Fruit fly (Drosophila melanogaster) whole organism, embryonic: Measurements from ENCODE around the gene CG9263.

Experiments used
- Abd-B ChIP-seq: fragments of 200-800 bp; sonication (Bioruptor generic); optimal IDR thresholded peaks from 2 replicates; lab custom pipeline; 2018; ENCODE audit warnings: missing biosample characterization, mild to moderate bottlenecking, missing genetic modification characterization, moderate library complexity
- Ada2b ChIP-seq: fragments of 200-800 bp; sonication (Bioruptor generic); IDR thresholded peaks from 2 replicates; pipeline ENCODE4 v1.3.6; 2022; ENCODE audit warnings: missing biosample characterization, missing genetic modification characterization
- CG11695 ChIP-seq: fragments of 200-800 bp; sonication (Bioruptor generic); IDR thresholded peaks from 3 replicates; pipeline ENCODE4 v1.3.6; 2022; ENCODE audit warnings: missing biosample characterization, missing genetic modification characterization
- CG12071 ChIP-seq: fragments of 200-800 bp; sonication (Bioruptor generic); optimal IDR thresholded peaks from 3 replicates; lab custom pipeline; 2018; ENCODE audit warnings: missing biosample characterization, mild to moderate bottlenecking, missing genetic modification characterization
- CG12104 ChIP-seq: fragments of 200-800 bp; sonication (Bioruptor generic); optimal IDR thresholded peaks from 3 replicates; lab custom pipeline; 2016; ENCODE audit warnings: missing biosample characterization, missing genetic modification characterization
- CG12744 ChIP-seq: fragments of 200-800 bp; sonication (Bioruptor generic); optimal IDR thresholded peaks from 2 replicates; lab custom pipeline; 2016; ENCODE audit warnings: missing biosample characterization, missing genetic modification characterization
- CG12942 ChIP-seq: fragments of 200-800 bp; sonication (Bioruptor generic); optimal IDR thresholded peaks from 3 replicates; lab custom pipeline; 2016; ENCODE audit warnings: missing biosample characterization, missing genetic modification characterization
- CG13123 ChIP-seq: fragments of 200-800 bp; sonication (Bioruptor generic); optimal IDR thresholded peaks from 2 replicates; lab custom pipeline; 2016; ENCODE audit warnings: missing biosample characterization, missing genetic modification characterization
- CG13296 ChIP-seq: fragments of 200-800 bp; sonication (Bioruptor generic); optimal IDR thresholded peaks from 3 replicates; lab custom pipeline; 2018; ENCODE audit warnings: missing biosample characterization, mild to moderate bottlenecking, missing genetic modification characterization
- CG15269 ChIP-seq: fragments of 200-800 bp; sonication (Bioruptor generic); optimal IDR thresholded peaks from 2 replicates; lab custom pipeline; 2018; ENCODE audit warnings: missing biosample characterization, mild to moderate bottlenecking, missing genetic modification characterization, moderate library complexity
- CG15696 ChIP-seq: fragments of 200-800 bp; sonication (Bioruptor generic); optimal IDR thresholded peaks from 2 replicates; lab custom pipeline; 2019; ENCODE audit warnings: missing biosample characterization, mild to moderate bottlenecking, missing genetic modification characterization, moderate library complexity
- CG1792 ChIP-seq: fragments of 200-800 bp; sonication (Bioruptor generic); optimal IDR thresholded peaks from 2 replicates; lab custom pipeline; 2016; ENCODE audit warnings: missing biosample characterization, missing genetic modification characterization
- CG3726 ChIP-seq: fragments of 200-800 bp; sonication (Bioruptor generic); IDR thresholded peaks from 3 replicates; pipeline ENCODE4, ENCODE4 v1.3.6; 2022; ENCODE audit warnings: missing biosample characterization, missing genetic modification characterization
- CG42726 ChIP-seq: fragments of 200-800 bp; sonication (Bioruptor generic); IDR thresholded peaks from 2 replicates; pipeline ENCODE4 v1.3.6; 2022; ENCODE audit warnings: missing biosample characterization, missing genetic modification characterization; ENCODE audit not compliant: partially characterized antibody
- CG4617 ChIP-seq: fragments of 200-800 bp; sonication (Bioruptor generic); optimal IDR thresholded peaks from 3 replicates; lab custom pipeline; 2016; ENCODE audit warnings: missing biosample characterization, missing genetic modification characterization, borderline replicate concordance
- CG6791 ChIP-seq: fragments of 200-800 bp; sonication (Bioruptor generic); IDR thresholded peaks from 3 replicates; pipeline ENCODE4 v1.3.6; 2022; ENCODE audit warnings: missing biosample characterization, missing genetic modification characterization; ENCODE audit not compliant: partially characterized antibody
- CG7372 ChIP-seq: fragments of 200-800 bp; sonication (Bioruptor generic); IDR thresholded peaks from 2 replicates; pipeline ENCODE4 v1.3.6; 2022; ENCODE audit warnings: missing biosample characterization, missing genetic modification characterization
- CG7556 ChIP-seq: fragments of 200-800 bp; sonication (Bioruptor generic); optimal IDR thresholded peaks from 2 replicates; lab custom pipeline; 2017; ENCODE audit warnings: missing biosample characterization, mild to moderate bottlenecking, missing genetic modification characterization
- CG7928 ChIP-seq: fragments of 200-800 bp; sonication (Bioruptor generic); optimal IDR thresholded peaks from 2 replicates; lab custom pipeline; 2017; ENCODE audit warnings: missing biosample characterization, mild to moderate bottlenecking, missing genetic modification characterization
- CG8478 ChIP-seq: fragments of >200 bp; optimal IDR thresholded peaks from 2 replicates; lab custom pipeline; 2018
- Camta ChIP-seq: fragments of 200-800 bp; sonication (Bioruptor generic); optimal IDR thresholded peaks from 2 replicates; lab custom pipeline; 2016; ENCODE audit warnings: missing biosample characterization, missing genetic modification characterization
- Dp ChIP-seq: fragments of 200-800 bp; sonication (Bioruptor generic); optimal IDR thresholded peaks from 2 replicates; lab custom pipeline; 2018; ENCODE audit warnings: missing biosample characterization, mild to moderate bottlenecking, missing genetic modification characterization, moderate library complexity
- H15 ChIP-seq: fragments of 200-800 bp; sonication (Bioruptor generic); IDR thresholded peaks from 3 replicates; pipeline ENCODE4 v1.3.6; 2022; ENCODE audit warnings: missing biosample characterization, missing genetic modification characterization
- HLH54F ChIP-seq: fragments of 200-800 bp; sonication (Bioruptor generic); optimal IDR thresholded peaks from 3 replicates; lab custom pipeline; 2016; ENCODE audit warnings: missing biosample characterization, missing genetic modification characterization
- MTF-1 ChIP-seq: fragments of 200-800 bp; sonication (Bioruptor generic); optimal IDR thresholded peaks from 2 replicates; lab custom pipeline; 2018; ENCODE audit warnings: missing biosample characterization, mild to moderate bottlenecking, missing genetic modification characterization, borderline replicate concordance
- NC2α ChIP-seq: fragments of 200-800 bp; sonication (Bioruptor generic); optimal IDR thresholded peaks from 2 replicates; lab custom pipeline; 2016; ENCODE audit warnings: missing biosample characterization, missing genetic modification characterization
- Opbp ChIP-seq: fragments of 200-800 bp; sonication (Bioruptor generic); IDR thresholded peaks from 3 replicates; pipeline ENCODE4 v1.3.6; 2022; ENCODE audit warnings: missing biosample characterization, missing genetic modification characterization; ENCODE audit not compliant: partially characterized antibody
- Rx ChIP-seq: fragments of 200-800 bp; sonication (Bioruptor generic); IDR thresholded peaks from 2 replicates; pipeline ENCODE4 v1.3.6; 2022; ENCODE audit warnings: missing biosample characterization, missing genetic modification characterization
- Sry-δ ChIP-seq: fragments of 200-800 bp; sonication (Bioruptor generic); optimal IDR thresholded peaks from 2 replicates; lab custom pipeline; 2016; ENCODE audit warnings: missing biosample characterization, missing genetic modification characterization
- Ssrp ChIP-seq: fragments of 200-800 bp; sonication (Bioruptor generic); optimal IDR thresholded peaks from 2 replicates; lab custom pipeline; 2018; ENCODE audit warnings: missing biosample characterization, mild to moderate bottlenecking, missing genetic modification characterization, moderate library complexity
- amos ChIP-seq: fragments of 200-800 bp; sonication (Bioruptor generic); IDR thresholded peaks from 2 replicates; pipeline ENCODE4 v1.3.6; 2022; ENCODE audit warnings: missing biosample characterization, missing genetic modification characterization; ENCODE audit not compliant: partially characterized antibody
- cad ChIP-seq: fragments of >200 bp; optimal IDR thresholded peaks from 2 replicates; lab custom pipeline; 2017; ENCODE audit warnings: missing biosample characterization, missing genetic modification characterization
- cato ChIP-seq: fragments of 200-800 bp; sonication (Bioruptor generic); optimal IDR thresholded peaks from 2 replicates; lab custom pipeline; 2016; ENCODE audit warnings: missing biosample characterization, missing genetic modification characterization, borderline replicate concordance
- danr ChIP-seq: fragments of 200-800 bp; sonication (Bioruptor generic); IDR thresholded peaks from 2 replicates; pipeline ENCODE4 v1.3.6; 2022; ENCODE audit warnings: missing biosample characterization, missing genetic modification characterization
- disco-r ChIP-seq: fragments of 200-800 bp; sonication (Bioruptor generic); optimal IDR thresholded peaks from 2 replicates; lab custom pipeline; 2016; ENCODE audit warnings: missing biosample characterization, missing genetic modification characterization
- eve ChIP-seq, 2 experiments: fragments of >200 bp; optimal IDR thresholded peaks; 2 replicates each; lab custom pipeline; 2017; ENCODE audit warnings: missing biosample characterization in 2 of 2, missing genetic modification characterization in 2 of 2
- fd3F ChIP-seq: fragments of 200-800 bp; sonication (Bioruptor generic); optimal IDR thresholded peaks from 2 replicates; lab custom pipeline; 2018; ENCODE audit warnings: missing biosample characterization, mild to moderate bottlenecking, missing genetic modification characterization, moderate library complexity
- fru ChIP-seq: fragments of >200 bp; optimal IDR thresholded peaks from 2 replicates; lab custom pipeline; 2017
- gem ChIP-seq: fragments of 200-800 bp; sonication (Bioruptor generic); optimal IDR thresholded peaks from 2 replicates; lab custom pipeline; 2019; ENCODE audit warnings: missing biosample characterization, mild to moderate bottlenecking, missing genetic modification characterization, moderate library complexity
- ham ChIP-seq: fragments of 200-800 bp; sonication (Bioruptor generic); IDR thresholded peaks from 2 replicates; pipeline ENCODE4 v1.3.6; 2022; ENCODE audit warnings: missing biosample characterization, missing genetic modification characterization
- hbn ChIP-seq: fragments of 200-800 bp; sonication (Bioruptor generic); IDR thresholded peaks from 2 replicates; pipeline ENCODE4 v1.3.6; 2022; ENCODE audit warnings: missing biosample characterization, missing genetic modification characterization; ENCODE audit not compliant: partially characterized antibody
- inv ChIP-seq: fragments of 200-800 bp; sonication (Bioruptor generic); IDR thresholded peaks from 2 replicates; pipeline ENCODE4 v1.3.6; 2022; ENCODE audit warnings: missing biosample characterization, missing genetic modification characterization; ENCODE audit not compliant: partially characterized antibody
- mld ChIP-seq: fragments of 200-800 bp; sonication (Bioruptor generic); IDR thresholded peaks from 3 replicates; pipeline ENCODE4 v1.3.6; 2022; ENCODE audit warnings: missing biosample characterization, missing genetic modification characterization; ENCODE audit not compliant: partially characterized antibody
- nerfin-2 ChIP-seq: fragments of 200-800 bp; sonication (Bioruptor generic); IDR thresholded peaks from 2 replicates; pipeline ENCODE4 v1.3.6; 2022; ENCODE audit warnings: missing biosample characterization, missing genetic modification characterization; ENCODE audit not compliant: partially characterized antibody
- nmo ChIP-seq: fragments of 200-800 bp; sonication (Bioruptor generic); optimal IDR thresholded peaks from 2 replicates; lab custom pipeline; 2018; ENCODE audit warnings: missing biosample characterization, mild to moderate bottlenecking, missing genetic modification characterization, moderate library complexity
- sisA ChIP-seq: fragments of 200-800 bp; sonication (Bioruptor generic); IDR thresholded peaks from 2 replicates; pipeline ENCODE4 v1.3.6; 2022; ENCODE audit warnings: missing biosample characterization, missing genetic modification characterization
- slp2 ChIP-seq: fragments of 200-800 bp; sonication (Bioruptor generic); optimal IDR thresholded peaks from 2 replicates; lab custom pipeline; 2016; ENCODE audit warnings: missing biosample characterization, missing genetic modification characterization
- tin ChIP-seq: fragments of 200-800 bp; sonication (Bioruptor generic); optimal IDR thresholded peaks from 3 replicates; lab custom pipeline; 2016; ENCODE audit warnings: missing biosample characterization, missing genetic modification characterization
- wek ChIP-seq: fragments of 200-800 bp; sonication (Bioruptor generic); optimal IDR thresholded peaks from 3 replicates; lab custom pipeline; 2018; ENCODE audit warnings: missing biosample characterization, mild to moderate bottlenecking, missing genetic modification characterization, moderate library complexity
- wor ChIP-seq: fragments of 200-800 bp; sonication (Bioruptor generic); IDR thresholded peaks from 2 replicates; pipeline ENCODE4 v1.3.6; 2022; ENCODE audit warnings: missing biosample characterization, missing genetic modification characterization

Gene CG9263

DNA sequence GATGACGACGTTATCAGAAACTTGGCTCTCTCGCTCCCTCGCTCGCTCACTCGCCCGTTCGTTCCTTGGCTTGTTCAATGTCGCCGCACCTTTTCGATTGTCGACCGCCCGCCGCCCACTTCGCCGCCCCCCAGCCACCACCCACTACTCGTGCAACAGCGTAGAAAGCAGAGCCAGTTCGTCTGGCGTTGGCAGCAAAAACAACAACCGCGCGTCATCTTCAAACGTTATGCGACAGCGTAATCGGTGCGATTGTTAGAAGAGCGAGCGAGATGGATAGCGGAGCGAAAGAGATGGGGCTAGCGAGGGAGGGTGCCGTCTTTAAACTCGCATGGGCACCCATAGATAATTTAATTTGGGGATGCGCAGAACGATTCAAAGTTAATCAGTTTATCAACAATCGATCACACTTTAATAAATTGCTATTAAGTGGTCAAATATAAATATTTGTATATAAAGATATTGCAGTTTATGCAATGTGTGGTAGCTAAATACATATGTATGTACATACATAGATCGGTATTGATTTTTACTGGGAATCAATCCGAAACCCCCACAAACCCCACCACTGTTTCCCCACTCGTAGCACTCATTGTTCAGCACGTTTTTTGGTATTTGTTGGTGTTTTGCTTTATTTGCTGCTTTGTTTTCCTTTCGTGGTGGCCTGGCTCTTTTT is 28.0 kb downstream of the CG9263 start (continued):
- TF ChIP-seq CG11695 (GFP tag; lab: Robert Waterston, UW) (peak; percentile 56; the same call in 1 of the 3 replicates), CG12071 (GFP tag; lab: Kevin White, UChicago) (peak; percentile 15), Opbp (GFP tag; lab: Robert Waterston, UW) (no peak), CG7372 (GFP tag; lab: Robert Waterston, UW) (peak; percentile 70), CG13296 (GFP tag; lab: Kevin White, UChicago) (peak; percentile 46), CG15696 (tag; lab: Kevin White, UChicago) (no peak), Rx (GFP tag; lab: Robert Waterston, UW) (peak; percentile 55; the same call in 1 of the 2 replicates), CG13123 (GFP tag; lab: Kevin White, UChicago) (peak; percentile 45), CG12942 (GFP tag; lab: Kevin White, UChicago) (no peak), cato (GFP tag; lab: Kevin White, UChicago) (no peak), Ssrp (tag; lab: Kevin White, UChicago) (peak; percentile 53), Abd-B (GFP tag; lab: Kevin White, UChicago) (peak; percentile 27), CG8478 (lab: Kevin White, UChicago) (no peak), sisA (GFP tag; lab: Robert Waterston, UW) (peak; percentile 65), CG3726 (0 out of 3 replicates have a peak, but pooled peaks have one; percentile 36), amos (GFP tag; lab: Robert Waterston, UW) (no peak), Camta (GFP tag; lab: Kevin White, UChicago) (no peak), ham (GFP tag; lab: Robert Waterston, UW) (no peak), inv (GFP tag; lab: Robert Waterston, UW) (no peak), CG1792 (no peak), wor (GFP tag; lab: Robert Waterston, UW) (peak; percentile 53), disco-r (no peak), Sry-δ (no peak), eve (GFP tag; optimal IDR thresholded peaks at IDR 0.05; lab: Kevin White, UChicago) (peak in 1 of 2 experiments; percentile 67), CG7556 (peak; percentile 76), CG12104 (GFP tag; lab: Kevin White, UChicago) (no peak), gem (tag; lab: Kevin White, UChicago) (peak; percentile 74), slp2 (GFP tag; lab: Kevin White, UChicago) (no peak), danr (peak; percentile 60), HLH54F (GFP tag; lab: Kevin White, UChicago) (peak; percentile 49), fru (lab: Kevin White, UChicago) (no peak), Dp (GFP tag; lab: Kevin White, UChicago) (no peak), MTF-1 (no peak), NC2α (GFP tag; lab: Kevin White, UChicago) (no peak), nerfin-2 (GFP tag; lab: Robert Waterston, UW) (no peak), CG7928 (peak; percentile 27), H15 (GFP tag; lab: Robert Waterston, UW) (peak; percentile 29; the same call in 1 of the 3 replicates), Ada2b (GFP tag; lab: Robert Waterston, UW) (peak; percentile 61), nmo (GFP tag; lab: Kevin White, UChicago) (peak; percentile 20), hbn (GFP tag; lab: Robert Waterston, UW) (no peak), CG4617 (GFP tag; lab: Kevin White, UChicago) (peak; percentile 6), fd3F (GFP tag; lab: Kevin White, UChicago) (peak; percentile 59), mld (no peak), CG15269 (tag; lab: Kevin White, UChicago) (peak; percentile 58), wek (GFP tag; lab: Kevin White, UChicago) (peak; percentile 24), CG6791 (GFP tag; lab: Robert Waterston, UW) (no peak), CG12744 (GFP tag; lab: Kevin White, UChicago) (no peak), tin (GFP tag; lab: Kevin White, UChicago) (peak; percentile 8), cad (no peak), CG42726 (GFP tag; lab: Robert Waterston, UW) (no peak)
